Worm (Caenorhabditis elegans) whole organism, dauer: ENCODE measurements around the gene fmi-1.

Experiments used
- unc-62 ChIP-seq: sonication (generic microtip); optimal IDR thresholded peaks from 2 replicates; lab custom pipeline; 2017; ENCODE audit warnings: missing biosample characterization, missing genetic modification reagents, missing genetic modification characterization

fmi-1 gene

DNA sequence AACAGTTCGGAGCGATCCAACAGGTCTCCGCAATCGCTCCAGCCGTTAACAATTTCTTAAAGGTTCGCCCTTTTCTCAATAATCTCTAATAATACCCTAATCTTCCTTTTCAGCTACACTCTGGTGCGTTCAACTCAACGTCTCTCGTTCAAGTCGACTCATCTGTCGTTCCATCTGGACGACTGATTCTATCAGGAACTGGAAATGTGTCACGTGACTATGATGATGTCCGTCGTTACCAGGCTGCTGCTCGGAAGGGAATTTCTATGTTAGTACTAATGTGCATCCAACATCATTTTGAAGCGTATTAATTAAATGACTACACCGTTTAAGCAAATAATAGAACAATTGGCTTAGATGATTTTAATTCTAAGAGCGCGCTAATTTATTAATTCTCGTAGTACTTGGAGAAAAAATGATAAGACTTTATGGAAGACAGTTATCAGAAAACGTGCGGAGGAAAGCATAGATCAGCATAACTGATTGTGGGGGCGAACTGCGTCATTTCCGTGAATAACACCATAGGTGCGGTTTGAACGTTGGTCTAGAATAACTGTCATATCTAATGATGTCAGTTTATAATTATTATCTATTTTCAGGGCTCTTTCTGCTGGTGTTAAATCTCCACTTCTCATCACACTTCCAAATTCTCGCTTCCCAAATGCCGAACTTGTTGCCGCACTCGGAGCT is 25.1 kb downstream of the fmi-1 start:
- TF ChIP-seq unc-62 = no peak

DNA sequence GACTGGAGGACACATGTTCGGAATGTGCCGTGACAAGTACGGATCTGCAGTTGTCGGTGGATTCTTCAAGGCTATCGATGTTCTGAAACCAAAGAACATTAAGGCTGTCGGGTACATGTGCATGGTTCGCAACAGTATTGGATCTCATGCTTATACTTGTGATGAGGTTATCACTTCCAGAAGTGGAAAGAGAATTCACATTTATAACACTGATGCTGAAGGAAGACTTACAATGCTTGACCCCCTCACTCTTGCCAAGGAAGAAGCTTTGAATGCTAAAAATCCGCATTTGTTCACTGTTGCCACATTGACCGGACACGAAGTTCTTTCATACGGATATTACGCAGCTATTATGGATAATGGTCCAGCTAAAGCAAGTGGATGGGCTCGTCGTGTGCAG is 26.2 kb downstream of the fmi-1 start:
- TF ChIP-seq unc-62 = no peak

DNA sequence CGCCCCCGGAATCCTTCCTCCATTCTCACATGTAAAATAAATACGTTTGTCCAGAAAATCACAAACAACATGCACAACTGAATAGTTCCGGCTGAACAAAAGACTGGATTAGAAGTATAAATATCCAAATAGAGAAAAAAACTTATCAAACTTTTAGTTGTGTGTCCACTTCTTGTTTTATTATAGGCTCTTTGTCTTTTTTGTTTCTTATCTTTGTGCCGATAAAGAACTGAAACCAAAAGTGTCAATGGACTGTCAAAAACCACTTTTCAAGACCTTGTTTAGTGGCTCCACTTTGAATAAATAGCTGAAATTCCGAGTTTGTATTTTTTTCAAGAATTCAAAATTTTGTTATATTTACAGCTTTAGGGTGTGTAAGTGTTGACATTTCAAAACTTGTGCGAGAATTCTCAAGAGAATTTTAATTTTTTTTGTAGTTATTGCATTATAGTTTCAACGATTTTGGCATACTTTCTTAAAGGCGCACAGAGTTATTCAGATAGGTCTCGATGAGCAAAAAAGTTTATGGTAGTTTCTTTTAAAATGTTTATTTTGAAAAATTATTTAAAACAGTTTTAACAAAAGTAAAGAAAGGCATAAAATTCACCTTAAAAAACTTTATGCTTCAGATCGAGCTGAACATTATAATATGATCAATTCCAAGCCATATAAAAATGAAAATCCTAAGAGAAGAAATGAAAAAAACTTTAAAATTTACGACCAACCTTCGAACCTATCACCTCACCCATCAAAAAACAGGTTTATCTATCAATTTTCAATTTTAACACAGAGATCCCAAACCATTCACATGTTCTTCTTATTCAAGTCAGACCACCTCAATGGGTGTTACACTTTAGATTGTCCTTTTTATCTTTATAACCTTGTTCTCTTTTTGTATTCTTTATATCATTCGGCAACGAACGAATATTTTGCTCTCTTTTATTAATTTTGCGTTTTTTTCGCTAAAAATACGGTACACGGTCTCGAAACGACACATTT is 27.6 kb downstream of the fmi-1 start:
- TF ChIP-seq unc-62 = no peak

DNA sequence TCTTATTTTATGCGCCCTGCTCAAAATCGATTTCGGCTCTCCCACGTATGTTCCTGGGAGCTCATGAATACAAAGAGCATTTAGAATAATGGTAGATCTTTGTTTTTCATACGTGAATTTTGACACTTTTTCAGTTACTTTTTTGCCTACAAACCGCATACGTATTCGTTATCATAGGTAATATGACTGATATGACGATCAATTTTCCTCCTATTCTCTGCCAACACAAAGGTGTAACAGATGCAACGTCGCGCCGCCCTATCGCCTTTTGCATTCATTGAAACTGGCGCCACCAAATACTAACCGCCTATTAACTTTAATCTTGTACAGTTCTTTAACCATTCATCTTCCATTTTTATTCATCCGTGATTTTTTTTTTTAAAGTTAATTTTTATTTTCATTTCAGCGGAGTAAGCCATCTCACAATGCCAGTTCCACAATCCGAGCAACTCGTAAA is 28.7 kb downstream of the fmi-1 start, which contains the start of gene W07G4.5:
TSS of gene W07G4.5 (plus strand) at position 407 of the 457 bp plus-strand sequence.
- no peak for TF ChIP-seq unc-62

DNA sequence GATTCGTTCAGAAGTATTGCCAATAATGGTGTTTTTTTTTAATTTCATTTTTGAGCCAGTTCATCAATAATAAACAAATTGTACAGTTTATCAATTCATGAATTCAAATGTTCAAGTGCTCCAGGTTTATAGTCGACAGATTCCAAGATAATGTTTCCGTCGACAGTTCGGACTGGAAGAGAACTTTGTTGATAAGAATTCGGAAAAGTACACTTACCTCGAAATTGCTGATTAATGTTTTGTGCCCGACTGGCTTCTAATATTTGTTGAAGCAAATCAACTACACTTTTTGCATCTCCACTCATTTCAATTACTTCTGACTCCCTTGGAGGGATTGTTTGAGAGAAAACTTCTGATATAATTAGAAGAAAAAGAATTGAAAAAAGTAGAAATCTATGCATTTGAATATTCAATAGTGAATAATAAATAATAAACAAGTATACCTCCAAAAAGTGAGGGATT is 30.3 kb downstream of the fmi-1 start, which contains the start of gene W07G4.8:
TSS of gene W07G4.8 (minus strand) at position 412 of the 462 bp plus-strand sequence.
- no peak for TF ChIP-seq unc-62

DNA sequence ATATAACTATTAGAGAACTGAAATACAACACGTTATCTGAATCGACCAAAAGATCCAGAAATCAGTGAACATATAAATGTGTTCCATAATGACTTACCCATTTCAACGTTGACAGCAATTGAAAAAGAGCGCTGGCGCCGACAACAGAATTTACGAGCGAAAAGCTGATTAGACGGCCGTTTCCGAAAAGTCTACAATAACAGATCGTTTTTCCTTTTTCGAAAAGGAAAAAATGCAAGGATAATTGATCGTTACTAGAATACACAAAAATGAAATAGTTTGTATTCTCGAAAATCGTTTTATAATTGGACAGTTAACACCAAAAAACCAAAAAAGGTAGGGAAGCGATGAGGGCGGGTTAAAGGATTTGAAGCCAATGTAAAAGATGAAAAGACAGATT is 34.8 kb downstream of the fmi-1 start, which contains the start of gene srr-1:
TSS of gene srr-1 (minus strand) at position 101 of the 400 bp plus-strand sequence.
- no peak for TF ChIP-seq unc-62

DNA sequence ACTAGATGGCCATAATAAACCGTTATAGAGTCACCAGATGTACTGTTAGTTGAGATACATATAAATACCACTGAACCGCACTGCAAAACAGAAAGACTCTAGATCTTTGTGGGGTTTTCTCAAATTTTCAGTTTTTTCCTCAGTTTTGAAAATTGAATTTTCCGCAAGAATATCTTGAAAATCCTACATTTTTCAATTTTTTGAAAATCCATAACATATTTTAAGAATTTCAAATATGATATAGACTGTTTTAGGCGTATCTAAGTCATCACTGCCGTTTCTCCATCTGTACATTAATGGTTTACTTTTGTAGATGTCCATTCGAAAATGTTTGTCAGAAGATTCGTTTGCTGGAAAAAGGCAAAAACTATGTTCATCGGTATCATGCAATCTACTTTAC is 43.0 kb downstream of the fmi-1 start, which contains the start of gene F42E8.1:
TSS of gene F42E8.1 (plus strand) at position 301 of the 400 bp plus-strand sequence.
- no peak for TF ChIP-seq unc-62

DNA sequence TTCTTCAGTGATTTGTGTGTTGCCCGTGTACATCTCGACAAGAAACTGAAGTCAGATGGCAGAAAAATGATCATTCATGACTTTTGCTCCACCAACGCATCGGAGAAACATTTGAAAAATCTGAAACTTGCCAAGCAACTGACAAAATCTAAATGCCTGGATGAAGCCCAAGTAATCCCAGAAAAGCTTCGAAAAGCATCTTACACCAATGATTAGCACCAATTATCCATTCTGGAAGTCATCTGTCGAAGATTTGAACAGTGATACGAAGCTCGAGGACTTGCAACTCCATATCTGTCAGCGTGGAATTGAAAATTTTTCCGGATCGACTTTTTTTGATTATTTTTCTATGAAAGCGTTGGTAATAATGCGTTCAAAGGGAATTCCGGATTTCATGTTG is 44.5 kb downstream of the fmi-1 start:
- no peak for TF ChIP-seq unc-62

DNA sequence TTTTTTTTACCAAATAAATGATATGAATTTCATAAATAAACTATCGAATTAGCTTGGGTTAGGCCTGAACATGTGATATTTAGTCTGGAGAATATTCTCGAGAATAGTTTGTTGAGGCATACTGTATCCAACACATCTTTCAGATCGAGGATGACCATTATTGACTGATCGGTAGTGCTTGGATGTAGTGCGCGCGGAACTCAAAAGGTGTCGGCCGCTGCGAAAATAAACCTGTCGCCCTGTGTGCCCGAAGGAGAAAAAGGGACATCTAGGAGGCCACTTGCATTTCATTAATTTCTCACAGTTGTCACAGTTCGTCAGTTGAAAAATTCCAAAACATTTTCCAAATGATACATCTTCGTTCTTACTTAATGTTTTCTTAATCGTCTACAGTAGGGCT is 45.3 kb downstream of the fmi-1 start:
- no peak for TF ChIP-seq unc-62

DNA sequence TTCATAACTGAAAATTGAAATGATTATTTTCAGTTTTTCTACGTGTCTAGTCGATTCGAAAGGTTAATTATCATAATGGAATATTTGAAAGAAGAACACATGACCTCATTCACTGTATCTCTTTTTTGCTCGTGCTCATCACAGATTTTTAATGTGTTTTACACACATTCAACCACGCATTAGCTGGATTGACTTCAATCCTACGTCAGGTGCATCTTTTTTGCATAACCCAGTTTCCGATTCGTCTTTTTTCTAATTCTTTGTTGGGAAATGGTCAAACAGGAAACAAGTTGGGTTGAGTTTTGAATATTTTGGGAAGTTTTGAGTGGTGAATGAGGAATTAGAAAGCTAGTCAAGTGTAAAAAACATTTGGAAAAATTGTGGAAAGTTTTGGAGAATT is 51.4 kb downstream of the fmi-1 start:
- TF ChIP-seq unc-62 = no peak

DNA sequence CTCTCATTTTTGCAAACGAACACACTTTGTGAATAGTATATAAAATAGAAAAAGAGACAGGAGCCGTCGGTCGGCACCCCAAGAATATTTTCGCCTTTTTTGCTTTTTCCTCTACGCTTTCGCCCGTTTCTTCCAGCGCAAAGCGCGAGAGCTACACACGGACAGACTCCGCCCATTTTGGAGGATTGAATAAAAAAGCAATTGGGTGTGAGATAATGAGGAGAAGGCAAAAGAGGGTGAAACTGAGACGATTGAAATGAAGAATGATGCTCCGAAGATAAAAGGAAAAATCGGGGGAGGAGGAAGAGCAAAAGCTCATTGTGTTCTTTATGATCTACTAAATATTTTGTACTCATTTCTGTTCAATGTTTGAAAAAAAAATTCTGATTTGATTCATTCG is 52.2 kb downstream of the fmi-1 start, which contains the start of gene C34B4.3:
TSS of gene C34B4.3 (minus strand) at position 101 of the 400 bp plus-strand sequence.
- no peak for TF ChIP-seq unc-62

DNA sequence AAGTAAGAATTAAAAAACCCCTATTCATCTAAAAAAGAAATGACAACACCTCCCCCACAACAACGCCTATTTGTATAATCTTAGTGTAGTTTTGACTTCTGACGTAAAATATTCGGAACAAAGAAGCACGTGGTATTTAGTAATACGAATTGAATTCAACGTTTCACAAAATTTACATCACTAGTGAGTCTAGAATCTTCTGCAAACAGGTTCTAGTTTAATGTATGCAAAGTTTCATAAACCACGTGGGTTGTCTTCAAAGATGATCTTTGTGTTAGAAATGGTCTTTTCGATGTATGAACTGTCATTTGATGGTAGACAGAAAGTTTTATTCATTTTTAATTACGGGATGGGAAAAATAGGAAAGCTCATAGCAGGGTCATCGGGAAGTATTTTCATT is 54.3 kb downstream of the fmi-1 start:
- no peak for TF ChIP-seq unc-62

DNA sequence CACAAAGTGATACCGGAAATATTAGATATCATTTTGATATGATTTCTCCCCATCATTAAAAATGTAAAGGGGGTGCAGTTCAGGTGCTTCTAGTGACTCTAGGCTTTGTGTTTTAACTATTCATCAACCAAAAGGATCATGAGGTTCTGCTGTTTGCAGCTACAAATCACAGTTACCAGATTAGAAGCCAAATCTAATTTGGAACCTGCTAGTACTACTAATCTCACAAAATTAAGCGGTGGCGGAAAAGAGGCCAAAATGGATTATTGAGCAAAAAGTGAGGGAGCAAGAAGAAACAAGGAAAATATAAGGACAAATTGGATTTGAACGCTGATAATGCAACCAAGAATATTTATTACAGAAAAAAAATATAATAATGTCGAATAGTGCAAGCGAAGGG is 55.3 kb downstream of the fmi-1 start:
- no peak for TF ChIP-seq unc-62

DNA sequence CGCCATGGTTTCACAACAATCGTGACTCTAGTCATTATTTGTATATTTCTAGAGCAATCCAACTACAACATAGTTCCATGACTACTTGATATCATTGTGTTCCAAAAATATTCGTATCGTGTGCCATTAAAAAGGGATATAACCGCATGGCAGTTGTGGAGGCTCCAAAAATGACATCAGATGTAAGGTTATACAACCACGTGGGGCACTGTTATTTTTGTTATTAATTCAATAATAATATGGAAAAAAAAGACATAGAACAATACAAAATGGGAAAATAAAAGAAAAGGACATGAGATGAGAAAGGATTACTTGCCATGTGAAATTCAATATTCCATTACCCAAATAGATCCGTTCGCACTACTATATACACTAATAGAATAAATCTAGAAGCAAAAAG is 56.6 kb downstream of the fmi-1 start:
- no peak for TF ChIP-seq unc-62

DNA sequence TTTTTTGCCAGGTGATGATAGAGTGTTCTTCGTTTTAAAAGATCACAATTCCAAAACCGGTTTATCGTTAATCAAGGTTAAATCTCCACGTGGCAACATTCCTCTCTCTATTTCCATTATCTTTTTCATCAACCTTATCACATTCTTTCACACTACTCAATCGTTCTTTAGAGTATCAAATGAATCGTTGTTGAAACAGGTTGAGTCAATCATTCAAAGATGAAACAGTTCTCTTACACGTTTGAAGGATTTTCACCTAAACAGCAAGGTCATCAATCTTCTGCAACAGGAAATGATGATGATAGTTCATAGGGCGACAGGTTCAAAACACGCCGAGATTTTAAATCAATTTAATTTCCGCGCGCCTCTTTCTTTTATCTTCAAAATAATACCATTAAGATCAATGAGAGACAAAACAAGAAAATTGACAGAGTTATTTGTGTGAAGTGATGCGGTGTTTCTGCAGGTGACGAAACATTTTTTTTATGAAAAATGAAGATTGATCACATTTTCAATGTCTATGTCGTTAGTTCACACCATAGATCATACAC is 62.4 kb downstream of the fmi-1 start:
- TF ChIP-seq unc-62 = no peak

DNA sequence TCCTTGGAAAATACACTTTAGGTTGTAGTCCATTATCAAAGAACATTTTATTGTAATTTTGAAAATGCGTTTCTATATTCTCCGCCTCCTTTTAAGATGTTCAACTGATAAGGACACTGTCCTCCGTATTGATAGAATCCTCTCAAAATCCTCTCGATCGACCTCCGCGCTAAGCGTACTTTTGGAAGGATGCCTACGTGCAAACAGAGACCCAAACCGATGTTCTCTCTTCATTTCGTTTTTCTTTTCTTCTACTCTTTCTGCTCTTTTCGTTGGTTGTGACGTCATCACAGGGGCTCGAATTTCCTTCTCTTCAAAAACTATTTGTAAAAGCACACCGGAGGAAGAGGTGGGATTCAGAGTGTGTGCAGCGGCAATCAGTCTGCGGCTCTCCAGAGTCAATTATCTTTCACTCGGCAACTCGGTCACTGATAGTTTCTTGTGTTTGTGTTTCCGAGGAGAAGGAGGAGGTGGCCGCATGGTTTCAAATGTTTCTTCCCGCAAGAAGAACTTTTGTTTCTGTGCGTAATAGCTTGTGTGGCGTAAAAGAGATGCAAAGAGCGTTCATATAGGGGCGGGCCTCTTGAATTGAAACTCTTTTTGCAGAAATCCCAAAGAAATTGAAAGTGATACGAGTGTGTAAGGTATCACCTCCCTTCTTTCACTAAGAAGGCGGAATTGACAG is 63.7 kb downstream of the fmi-1 start, which contains the start of gene C34B4.2:
TSS of gene C34B4.2 (plus strand) at position 614 of the 685 bp plus-strand sequence.
- TF ChIP-seq unc-62 = no peak
